Worm (Caenorhabditis elegans) whole organism, L1 larva: ENCODE data around the gene catp-8.
A peak's percentile ranks its signal among the peaks of the same experiment; 100 is the strongest.

Experiments used
- C16A3.4 ChIP-seq: fragments of 150-350 bp; optimal IDR thresholded peaks from 2 replicates; lab custom pipeline; 2014; ENCODE audit warnings: missing biosample characterization, missing genetic modification characterization
- C34B4.2 ChIP-seq: sonication (generic microtip); optimal IDR thresholded peaks from 2 replicates; lab custom pipeline; 2017; ENCODE audit warnings: mild to moderate bottlenecking, missing genetic modification characterization, missing compliant biosample characterization
- F16B12.6 ChIP-seq: fragments of 150-350 bp; optimal IDR thresholded peaks from 2 replicates; lab custom pipeline; 2014; ENCODE audit warnings: missing biosample characterization, missing genetic modification characterization
- Y116A8C.19 ChIP-seq: sonication (generic microtip); optimal IDR thresholded peaks from 2 replicates; lab custom pipeline; 2016; ENCODE audit warnings: missing compliant biosample characterization, missing genetic modification characterization, borderline replicate concordance
- aha-1 ChIP-seq: fragments of 150-350 bp; optimal IDR thresholded peaks from 2 replicates; lab custom pipeline; 2014; ENCODE audit warnings: missing biosample characterization, missing genetic modification characterization
- ama-1 ChIP-seq: fragments of 150-350 bp; optimal IDR thresholded peaks from 2 replicates; lab custom pipeline; 2014
- blmp-1 ChIP-seq: fragments of 150-350 bp; optimal IDR thresholded peaks from 2 replicates; lab custom pipeline; 2014; ENCODE audit warnings: missing biosample characterization, missing genetic modification characterization
- ceh-8 ChIP-seq: fragments of 200-800 bp; sonication (Bioruptor generic); optimal IDR thresholded peaks from 2 replicates; lab custom pipeline; 2018; ENCODE audit warnings: mild to moderate bottlenecking, missing genetic modification characterization, moderate library complexity, missing compliant biosample characterization
- ceh-88 ChIP-seq: fragments of 200-800 bp; sonication (Bioruptor generic); IDR thresholded peaks from 2 replicates; pipeline ENCODE4 v1.3.6; 2022; ENCODE audit warnings: missing genetic modification characterization, missing compliant biosample characterization
- efl-1 ChIP-seq, 4 experiments: fragments of 150-350 bp; optimal IDR thresholded peaks in 3 of 4; peaks in 1 of 4; 1 replicate in 1 of 4; 2 replicates in 3 of 4; lab custom pipeline; 2014; ENCODE audit warnings: missing biosample characterization in 2 of 4, missing genetic modification characterization in 2 of 4, missing genetic modification reagents in 2 of 4
- efl-3 ChIP-seq: fragments of 200-800 bp; sonication (Bioruptor generic); optimal IDR thresholded peaks from 2 replicates; lab custom pipeline; 2018; ENCODE audit warnings: mild to moderate bottlenecking, missing genetic modification characterization, missing compliant biosample characterization
- egl-13 ChIP-seq: sonication (generic microtip); optimal IDR thresholded peaks from 2 replicates; lab custom pipeline; 2016; ENCODE audit warnings: missing genotype, missing genetic modification reagents, missing genetic modification characterization, missing compliant biosample characterization
- egl-27 ChIP-seq, 2 experiments: fragments of 150-350 bp in 1 of 2; sonication (generic microtip); optimal IDR thresholded peaks; 3 replicates each; lab custom pipeline; 2017 to 2018; ENCODE audit warnings: missing biosample characterization in 2 of 2, missing genetic modification characterization in 2 of 2, missing genetic modification reagents in 2 of 2
- elt-2 ChIP-seq: sonication (generic microtip); optimal IDR thresholded peaks from 2 replicates; lab custom pipeline; 2016; ENCODE audit warnings: missing genetic modification characterization, mild to moderate bottlenecking, inconsistent platforms, missing compliant biosample characterization, missing genetic modification reagents
- elt-3 ChIP-seq, 6 experiments: fragments of 150-350 bp in 1 of 6; sonication (generic microtip); optimal IDR thresholded peaks; 2 replicates each; lab custom pipeline; 2017 to 2018; ENCODE audit warnings: missing biosample characterization in 6 of 6, missing genetic modification characterization in 6 of 6, inconsistent platforms in 1 of 6
- ets-5 ChIP-seq: fragments of 200-800 bp; sonication (Bioruptor generic); IDR thresholded peaks from 2 replicates; pipeline ENCODE4 v1.3.6; 2022; ENCODE audit warnings: missing genetic modification characterization, missing compliant biosample characterization
- fkh-4 ChIP-seq: sonication (generic microtip); optimal IDR thresholded peaks from 2 replicates; lab custom pipeline; 2016; ENCODE audit warnings: missing compliant biosample characterization, missing genetic modification characterization, borderline replicate concordance
- fkh-8 ChIP-seq: sonication (generic microtip); optimal IDR thresholded peaks from 2 replicates; lab custom pipeline; 2016; ENCODE audit warnings: mild to moderate bottlenecking, missing genetic modification characterization, missing compliant biosample characterization
- fos-1 ChIP-seq: fragments of 150-350 bp; optimal IDR thresholded peaks from 2 replicates; lab custom pipeline; 2014; ENCODE audit warnings: missing biosample characterization, missing genetic modification characterization
- hpl-2 ChIP-seq: fragments of 150-350 bp; optimal IDR thresholded peaks from 2 replicates; lab custom pipeline; 2014; ENCODE audit warnings: missing biosample characterization, missing genetic modification reagents, missing genetic modification characterization
- lin-13 ChIP-seq: fragments of 150-350 bp; optimal IDR thresholded peaks from 2 replicates; lab custom pipeline; 2014; ENCODE audit warnings: missing biosample characterization, missing genetic modification reagents, missing genetic modification characterization
- lin-35 ChIP-seq, 2 experiments: fragments of 150-350 bp; optimal IDR thresholded peaks; 2 replicates each; lab custom pipeline; 2014; ENCODE audit warnings: missing biosample characterization in 2 of 2, missing genetic modification characterization in 2 of 2, missing genetic modification reagents in 2 of 2
- nhr-12 ChIP-seq: sonication (generic microtip); optimal IDR thresholded peaks from 2 replicates; lab custom pipeline; 2017; ENCODE audit warnings: missing biosample characterization, missing genetic modification characterization
- nhr-19 ChIP-seq: fragments of 200-800 bp; sonication (Bioruptor generic); conservative IDR thresholded peaks from 2 replicates; pipeline ENCODE4 v1.3.6; 2022; ENCODE audit warnings: missing genetic modification characterization, missing compliant biosample characterization
- nhr-28 ChIP-seq: fragments of 150-350 bp; optimal IDR thresholded peaks from 2 replicates; lab custom pipeline; 2014; ENCODE audit warnings: missing biosample characterization, missing genetic modification characterization
- nhr-71 ChIP-seq: sonication (generic microtip); optimal IDR thresholded peaks from 2 replicates; lab custom pipeline; 2016; ENCODE audit warnings: mild to moderate bottlenecking, missing genetic modification characterization, moderate library complexity, missing compliant biosample characterization
- nhr-76 ChIP-seq: sonication (generic microtip); optimal IDR thresholded peaks from 2 replicates; lab custom pipeline; 2017; ENCODE audit warnings: missing biosample characterization, missing genetic modification characterization
- nhr-77 ChIP-seq: fragments of 150-350 bp; optimal IDR thresholded peaks from 2 replicates; lab custom pipeline; 2014; ENCODE audit warnings: missing biosample characterization, missing genetic modification characterization
- nhr-85 ChIP-seq: sonication (generic microtip); peaks from one replicate; lab custom pipeline; 2016; ENCODE audit warnings: missing genetic modification characterization, inconsistent platforms, missing compliant biosample characterization
- pag-3 ChIP-seq: sonication (generic microtip); optimal IDR thresholded peaks from 2 replicates; lab custom pipeline; 2017; ENCODE audit warnings: missing genetic modification characterization, mild to moderate bottlenecking, missing compliant biosample characterization, antibody characterized with exemption, borderline replicate concordance; ENCODE audit not compliant: insufficient read depth
- pqm-1 ChIP-seq: sonication (generic microtip); optimal IDR thresholded peaks from 3 replicates; lab custom pipeline; 2017; ENCODE audit warnings: missing biosample characterization, missing genetic modification characterization
- snpc-4 ChIP-seq: fragments of 150-350 bp; optimal IDR thresholded peaks from 2 replicates; lab custom pipeline; 2014; ENCODE audit warnings: missing biosample characterization, missing genetic modification characterization
- snu-23 ChIP-seq: sonication (generic microtip); optimal IDR thresholded peaks from 2 replicates; lab custom pipeline; 2016; ENCODE audit warnings: missing genetic modification characterization, missing compliant biosample characterization
- sptf-1 ChIP-seq: fragments of 150-350 bp; optimal IDR thresholded peaks from 2 replicates; lab custom pipeline; 2014; ENCODE audit warnings: missing biosample characterization, missing genetic modification characterization
- sup-37 ChIP-seq: fragments of 200-800 bp; sonication (Bioruptor generic); optimal IDR thresholded peaks from 2 replicates; lab custom pipeline; 2018; ENCODE audit warnings: mild to moderate bottlenecking, missing genetic modification characterization, missing compliant biosample characterization
- tbx-2 ChIP-seq: sonication (generic microtip); optimal IDR thresholded peaks from 2 replicates; lab custom pipeline; 2016; ENCODE audit warnings: missing genetic modification characterization, missing compliant biosample characterization
- unc-30 ChIP-seq: sonication (generic microtip); optimal IDR thresholded peaks from 2 replicates; lab custom pipeline; 2017; ENCODE audit warnings: missing biosample characterization, missing genetic modification characterization
- unc-62 ChIP-seq: fragments of 150-350 bp; optimal IDR thresholded peaks from 2 replicates; lab custom pipeline; 2014; ENCODE audit warnings: missing biosample characterization, missing genetic modification reagents, missing genetic modification characterization
- unc-98 ChIP-seq: fragments of 200-800 bp; sonication (Bioruptor generic); IDR thresholded peaks from 2 replicates; pipeline ENCODE4 v1.3.6; 2022; ENCODE audit warnings: missing genetic modification characterization, missing compliant biosample characterization
- vab-15 ChIP-seq: sonication (generic microtip); optimal IDR thresholded peaks from 2 replicates; lab custom pipeline; 2017; ENCODE audit warnings: missing genotype, mild to moderate bottlenecking, missing genetic modification characterization, missing compliant biosample characterization
- xbp-1 ChIP-seq: sonication (generic microtip); optimal IDR thresholded peaks from 2 replicates; lab custom pipeline; 2016; ENCODE audit warnings: missing genetic modification characterization, missing compliant biosample characterization
- zag-1 ChIP-seq: fragments of 150-350 bp; optimal IDR thresholded peaks from 2 replicates; lab custom pipeline; 2014; ENCODE audit warnings: missing biosample characterization, missing genetic modification characterization
- zip-4 ChIP-seq: fragments of 200-800 bp; sonication (Bioruptor generic); optimal IDR thresholded peaks from 2 replicates; lab custom pipeline; 2018; ENCODE audit warnings: mild to moderate bottlenecking, missing genetic modification characterization, moderate library complexity, missing compliant biosample characterization
- ztf-11 ChIP-seq, 2 experiments: sonication (generic microtip); optimal IDR thresholded peaks; 2 replicates each; lab custom pipeline; 2016 to 2017; ENCODE audit warnings: missing genetic modification characterization in 2 of 2, missing biosample characterization in 1 of 2, missing compliant biosample characterization in 1 of 2

Gene catp-8

ce11 chrIV:11493899-11494298 lies 14.8 kb upstream of the catp-8 start (continued):
- peak in 1 of 6 experiments; percentile 71 for TF ChIP-seq elt-3 (tag; optimal IDR thresholded peaks at IDR 0.05; lab: Kevin White, UChicago)
- TF ChIP-seq nhr-12: no peak
- TF ChIP-seq hpl-2 (GFP tag; lab: Kevin White, UChicago): no peak
- TF ChIP-seq snu-23 (GFP tag; lab: Kevin White, UChicago): peak; percentile 1
- no peak for TF ChIP-seq unc-30 (tag; lab: Kevin White, UChicago)
- TF ChIP-seq blmp-1 (tag; lab: Kevin White, UChicago): peak; percentile 90
- TF ChIP-seq fkh-8 (tag; lab: Kevin White, UChicago): no peak
- no peak for TF ChIP-seq pag-3 (tag; lab: Kevin White, UChicago)
- no peak for TF ChIP-seq fkh-4 (tag; lab: Kevin White, UChicago)
- no peak for TF ChIP-seq efl-1 (optimal IDR thresholded peaks at IDR 0.05; lab: Kevin White, UChicago)
- TF ChIP-seq efl-1 (GFP tag; optimal IDR thresholded peaks at IDR 0.05 in 1 of 2; lab: Kevin White, UChicago): peak in 1 of 2 experiments; percentile 8
- TF ChIP-seq xbp-1 (tag; lab: Kevin White, UChicago): no peak
- peak in 1 of 2 experiments; percentile 5 for TF ChIP-seq egl-27 (tag; optimal IDR thresholded peaks at IDR 0.05; lab: Kevin White, UChicago)
- TF ChIP-seq ztf-11 (tag; optimal IDR thresholded peaks at IDR 0.05; lab: Kevin White, UChicago): no peak
- TF ChIP-seq nhr-28 (tag; lab: Kevin White, UChicago): no peak
- no peak for TF ChIP-seq sptf-1 (tag; lab: Kevin White, UChicago)
- no peak for TF ChIP-seq Y116A8C.19 (tag; lab: Kevin White, UChicago)
- TF ChIP-seq pqm-1 (tag; lab: Kevin White, UChicago): no peak
- TF ChIP-seq snpc-4 (tag; lab: Kevin White, UChicago): no peak
- TF ChIP-seq nhr-71 (tag; lab: Kevin White, UChicago): no peak
- TF ChIP-seq ama-1: no peak
- TF ChIP-seq elt-2: no peak
- no peak for TF ChIP-seq F16B12.6 (tag; lab: Kevin White, UChicago)
- TF ChIP-seq lin-13 (GFP tag; lab: Kevin White, UChicago): no peak
- TF ChIP-seq C34B4.2 (tag; lab: Kevin White, UChicago): no peak
- no peak for TF ChIP-seq ets-5

DNA sequence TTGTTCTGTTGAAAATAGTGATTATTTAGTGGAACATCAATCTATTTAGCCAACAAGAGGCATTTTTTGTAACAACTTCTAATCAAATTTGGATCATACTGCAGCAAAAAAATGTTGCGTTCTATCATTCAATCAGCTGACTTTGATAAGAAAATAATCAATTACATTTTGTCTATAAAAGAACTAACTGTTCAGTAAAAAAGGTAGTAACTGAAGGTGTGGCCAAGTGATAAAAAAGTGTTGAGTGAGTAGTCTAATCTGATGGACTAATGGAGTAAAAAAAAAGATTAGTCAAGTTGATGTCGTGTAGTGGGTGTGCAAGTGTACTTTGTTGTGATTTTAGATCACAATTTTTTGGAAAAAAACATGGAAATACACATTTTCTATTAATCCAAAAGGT lies 13.3 kb upstream of the catp-8 start:
- TF ChIP-seq zag-1: no peak
- TF ChIP-seq unc-62 (GFP tag; lab: Kevin White, UChicago): no peak
- TF ChIP-seq nhr-85 (tag; lab: Kevin White, UChicago): peak; percentile 57
- no peak for TF ChIP-seq zip-4 (GFP tag; lab: Kevin White, UChicago)
- no peak for TF ChIP-seq tbx-2 (tag; lab: Kevin White, UChicago)
- no peak for TF ChIP-seq vab-15 (tag; lab: Kevin White, UChicago)
- TF ChIP-seq ceh-8 (GFP tag; lab: Kevin White, UChicago): no peak
- no peak for TF ChIP-seq ama-1
- TF ChIP-seq nhr-19: no peak
- TF ChIP-seq lin-13 (GFP tag; lab: Kevin White, UChicago): no peak
- no peak for TF ChIP-seq fkh-4 (tag; lab: Kevin White, UChicago)
- TF ChIP-seq egl-13 (tag; lab: Kevin White, UChicago): no peak
- TF ChIP-seq elt-3 (tag; optimal IDR thresholded peaks at IDR 0.05; lab: Kevin White, UChicago): peak in 2 of 6 experiments; percentile 1 to 61
- no peak for TF ChIP-seq ceh-88 (GFP tag; lab: Robert Waterston, UW)
- no peak for TF ChIP-seq unc-98
- peak in 1 of 2 experiments; percentile 6 for TF ChIP-seq lin-35 (GFP tag; optimal IDR thresholded peaks at IDR 0.05; lab: Kevin White, UChicago)
- TF ChIP-seq nhr-76 (tag; lab: Kevin White, UChicago): no peak
- no peak for TF ChIP-seq efl-3 (GFP tag; lab: Kevin White, UChicago)
- TF ChIP-seq nhr-77 (tag; lab: Kevin White, UChicago): no peak
- TF ChIP-seq aha-1: no peak
- TF ChIP-seq C16A3.4 (tag; lab: Kevin White, UChicago): no peak
- TF ChIP-seq pqm-1 (tag; lab: Kevin White, UChicago): no peak
- TF ChIP-seq efl-1 (optimal IDR thresholded peaks at IDR 0.05; lab: Kevin White, UChicago): no peak
- TF ChIP-seq efl-1 (GFP tag; optimal IDR thresholded peaks at IDR 0.05 in 1 of 2; lab: Kevin White, UChicago): peak in 1 of 2 experiments; percentile 80
- TF ChIP-seq sup-37 (GFP tag; lab: Kevin White, UChicago): no peak
- no peak for TF ChIP-seq fos-1 (tag; lab: Kevin White, UChicago)
